Worm (Caenorhabditis elegans) whole organism, late embryonic: ENCODE measurements around the gene str-109.

Experiments used
- ceh-18 ChIP-seq: sonication (generic microtip); optimal IDR thresholded peaks from 2 replicates; lab custom pipeline; 2016; ENCODE audit warnings: missing genetic modification characterization, missing compliant biosample characterization
- ceh-2 ChIP-seq: sonication (generic microtip); optimal IDR thresholded peaks from 2 replicates; lab custom pipeline; 2016; ENCODE audit warnings: missing genotype, missing genetic modification characterization, missing compliant biosample characterization
- fax-1 ChIP-seq: sonication (generic microtip); optimal IDR thresholded peaks from 2 replicates; lab custom pipeline; 2016; ENCODE audit warnings: missing genotype, missing genetic modification characterization, missing compliant biosample characterization
- fkh-6 ChIP-seq: sonication (generic microtip); optimal IDR thresholded peaks from 2 replicates; lab custom pipeline; 2016; ENCODE audit warnings: missing genetic modification characterization, missing compliant biosample characterization
- lin-11 ChIP-seq: fragments of 200-800 bp; sonication (Bioruptor generic); optimal IDR thresholded peaks from 2 replicates; lab custom pipeline; 2018; ENCODE audit warnings: mild to moderate bottlenecking, missing genetic modification characterization, missing compliant biosample characterization
- nfya-1 ChIP-seq: sonication (generic microtip); optimal IDR thresholded peaks from 2 replicates; lab custom pipeline; 2017; ENCODE audit warnings: missing genetic modification characterization, mild to moderate bottlenecking, missing compliant biosample characterization, antibody characterized with exemption, moderate library complexity
- pha-4 ChIP-seq: fragments of 150-350 bp; optimal IDR thresholded peaks from 2 replicates; lab custom pipeline; 2018; ENCODE audit warnings: missing biosample characterization, missing genetic modification reagents, missing genetic modification characterization
- unc-3 ChIP-seq, 2 experiments: fragments of 200-800 bp in 1 of 2; sonication (Bioruptor generic) in 1 of 2; sonication (generic microtip) in 1 of 2; conservative IDR thresholded peaks in 1 of 2; optimal IDR thresholded peaks in 1 of 2; 2 replicates each; pipeline versions ENCODE4 v1.3.6 to Lab custom; 2016 to 2022; ENCODE audit warnings: missing compliant biosample characterization in 2 of 2, missing genetic modification characterization in 2 of 2, missing genetic modification reagents in 1 of 2
- unc-55 ChIP-seq: sonication (generic microtip); optimal IDR thresholded peaks from 2 replicates; lab custom pipeline; 2017; ENCODE audit warnings: missing biosample characterization, missing genetic modification reagents, missing genetic modification characterization

DNA sequence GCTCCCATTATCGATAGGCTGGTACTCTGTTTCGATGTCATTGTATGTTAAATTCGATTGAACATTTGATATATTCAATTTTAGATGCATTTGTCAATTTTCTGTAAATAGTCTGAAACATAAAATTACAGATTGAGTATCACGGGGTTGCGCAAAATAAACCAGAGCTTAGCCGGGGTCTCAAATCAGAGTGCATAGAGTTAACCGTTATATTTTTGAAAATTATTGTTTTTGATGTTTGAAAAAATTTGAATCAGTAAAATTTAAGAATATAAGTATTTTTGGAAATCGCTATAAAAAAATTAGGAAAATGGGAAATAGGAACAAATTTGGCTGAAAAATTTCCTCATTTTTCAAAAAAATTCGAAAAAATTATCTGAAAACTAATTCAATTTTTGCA, 2.4 kb downstream of the str-109 start, which contains the start of gene F10A3.17:
- TF ChIP-seq ceh-2 (tag; lab: Kevin White, UChicago), result no peak
- no peak for TF ChIP-seq fax-1
- TF ChIP-seq ceh-18 (tag; lab: Kevin White, UChicago), result no peak
- no peak for TF ChIP-seq nfya-1 (tag; lab: Kevin White, UChicago)
- TF ChIP-seq unc-55, result no peak
- no peak for TF ChIP-seq unc-3 (GFP tag; conservative IDR thresholded peaks at IDR 0.05; lab: Robert Waterston, UW)
- no peak for TF ChIP-seq unc-3 (tag; optimal IDR thresholded peaks at IDR 0.05; lab: Kevin White, UChicago)
- TF ChIP-seq pha-4 (tag; lab: Kevin White, UChicago), result no peak
- no peak for TF ChIP-seq fkh-6 (tag; lab: Kevin White, UChicago)
- TF ChIP-seq lin-11 (tag; lab: Kevin White, UChicago), result no peak
